Worm (Caenorhabditis elegans): ENCODE results near the gene sumv-1.

sumv-1 gene

ce11 chrIII:5264813-5265212 is 10.8 kb upstream of the sumv-1 start, which contains the start of gene gro-1:
gro-1 (plus strand) TSS chrIII:5265113.
- TF ChIP-seq Y56A3A.18 (GFP tag; IDR thresholded peaks at IDR 0.05) (no peak), C17E4.6 (GFP tag; IDR thresholded peaks at IDR 0.05) (no peak), F23B12.7 (tag; optimal IDR thresholded peaks at IDR 0.05; ENCODE audit: insufficient read depth) (no peak), ztf-25 (GFP tag; IDR thresholded peaks at IDR 0.05) (no peak), nhr-90 (tag; optimal IDR thresholded peaks at IDR 0.05) (no peak), ceh-100 (GFP tag; IDR thresholded peaks at IDR 0.05) (no peak), Y79H2A.3 (GFP tag; conservative IDR thresholded peaks at IDR 0.05) (no peak), ceh-27 (GFP tag; optimal IDR thresholded peaks at IDR 0.05) (no peak), let-607 (tag; optimal IDR thresholded peaks at IDR 0.05) (no peak), C06A6.2 (GFP tag; conservative IDR thresholded peaks at IDR 0.05) (no peak), fkh-3 (tag; optimal IDR thresholded peaks at IDR 0.05) (no peak), B0261.1 (tag; optimal IDR thresholded peaks at IDR 0.05) (no peak), dox-1 (GFP tag; IDR thresholded peaks at IDR 0.05) (no peak), lin-35 (GFP tag; optimal IDR thresholded peaks at IDR 0.05) (no peak)

- TF ChIP-seq lin-26 (GFP tag; IDR thresholded peaks at IDR 0.05) (no peak), efl-1 (GFP tag; optimal IDR thresholded peaks at IDR 0.05) (no peak), akir-1 (GFP tag; optimal IDR thresholded peaks at IDR 0.05) (no peak), snpc-4 (GFP tag; optimal IDR thresholded peaks at IDR 0.05) (no peak), snpc-4 (tag; optimal IDR thresholded peaks at IDR 0.05) (no peak), let-526 (GFP tag; IDR thresholded peaks at IDR 0.05) (no peak)
Measured at ce11 chrIII:5263299-5263993, 9.5 kb upstream of the sumv-1 start, which contains the start of the genes C34E10.9 and hap-1. C34E10.9 (minus strand) TSS chrIII:5263399. hap-1 (plus strand) TSS chrIII:5263943.

- TF ChIP-seq dox-1 (GFP tag; IDR thresholded peaks at IDR 0.05) (no peak), C17E4.6 (GFP tag; IDR thresholded peaks at IDR 0.05) (no peak), madf-6 (GFP tag; IDR thresholded peaks at IDR 0.05) (no peak), sdz-38 (tag; optimal IDR thresholded peaks at IDR 0.05) (no peak), F52B5.7 (tag; optimal IDR thresholded peaks at IDR 0.05) (no peak), dpl-1 (GFP tag; optimal IDR thresholded peaks at IDR 0.05) (no peak), unc-130 (GFP tag; optimal IDR thresholded peaks at IDR 0.05) (no peak), tbp1 (GFP tag; optimal IDR thresholded peaks at IDR 0.05) (no peak), akir-1 (GFP tag; optimal IDR thresholded peaks at IDR 0.05) (no peak), him-1 (tag; optimal IDR thresholded peaks at IDR 0.05) (no peak), snpc-3.4 (tag; optimal IDR thresholded peaks at IDR 0.05) (no peak), xnd-1 (tag; optimal IDR thresholded peaks at IDR 0.05) (no peak), F10E7.11 (tag; optimal IDR thresholded peaks at IDR 0.05) (no peak), ekl-4 (GFP tag; IDR thresholded peaks at IDR 0.05) (no peak), repo-1 (tag; optimal IDR thresholded peaks at IDR 0.05) (no peak), athp-1 (tag; optimal IDR thresholded peaks at IDR 0.05) (no peak), lir-1 (GFP tag; conservative IDR thresholded peaks at IDR 0.05) (no peak), B0261.1 (tag; optimal IDR thresholded peaks at IDR 0.05) (no peak), ceh-58 (GFP tag; IDR thresholded peaks at IDR 0.05) (no peak)
Measured at ce11 chrIII:5260394-5260793, 6.4 kb upstream of the sumv-1 start, which contains the start of gene gop-3. gop-3 (plus strand) TSS chrIII:5260694.

All from whole organism, young adult.